Worm (Caenorhabditis elegans) whole organism, late embryonic: Measurements from ENCODE around the gene acp-3.

Experiments used
- ama-1 ChIP-seq: fragments of 150-350 bp; optimal IDR thresholded peaks from 2 replicates; lab custom pipeline; 2014
- ceh-18 ChIP-seq: sonication (generic microtip); optimal IDR thresholded peaks from 2 replicates; lab custom pipeline; 2016; ENCODE audit warnings: missing genetic modification characterization, missing compliant biosample characterization
- ceh-30 ChIP-seq: fragments of 150-350 bp; optimal IDR thresholded peaks from 2 replicates; lab custom pipeline; 2014; ENCODE audit warnings: missing biosample characterization, missing genetic modification characterization
- hlh-15 ChIP-seq: sonication (generic microtip); optimal IDR thresholded peaks from 2 replicates; lab custom pipeline; 2016; ENCODE audit warnings: missing genetic modification characterization, missing compliant biosample characterization
- madf-2 ChIP-seq: sonication (generic microtip); optimal IDR thresholded peaks from 2 replicates; lab custom pipeline; 2017; ENCODE audit warnings: missing genetic modification characterization, missing compliant biosample characterization
- sox-2 ChIP-seq: fragments of 200-800 bp; sonication (Bioruptor generic); IDR thresholded peaks from 2 replicates; pipeline ENCODE4 v1.3.6; 2022; ENCODE audit warnings: missing genetic modification reagents, missing genetic modification characterization, missing compliant biosample characterization
- sox-4 ChIP-seq: sonication (generic microtip); optimal IDR thresholded peaks from 2 replicates; lab custom pipeline; 2017; ENCODE audit warnings: mild to moderate bottlenecking, missing genetic modification characterization, inconsistent platforms, missing compliant biosample characterization
- tbx-2 ChIP-seq: sonication (generic microtip); optimal IDR thresholded peaks from 2 replicates; lab custom pipeline; 2016; ENCODE audit warnings: missing genetic modification characterization, missing compliant biosample characterization
- unc-55 ChIP-seq: sonication (generic microtip); optimal IDR thresholded peaks from 2 replicates; lab custom pipeline; 2017; ENCODE audit warnings: missing biosample characterization, missing genetic modification reagents, missing genetic modification characterization

- TF ChIP-seq unc-55 (GFP tag; lab: Kevin White, UChicago) = no peak
- TF ChIP-seq sox-4 (tag; lab: Kevin White, UChicago) = no peak
- TF ChIP-seq ceh-30 = no peak
- TF ChIP-seq sox-2 (GFP tag; lab: Robert Waterston, UW) = no peak
- no peak for TF ChIP-seq madf-2
- TF ChIP-seq hlh-15 (tag; lab: Kevin White, UChicago) = no peak
- no peak for TF ChIP-seq tbx-2 (tag; lab: Kevin White, UChicago)
- no peak for TF ChIP-seq ceh-18 (tag; lab: Kevin White, UChicago)
- no peak for TF ChIP-seq ama-1 (lab: Kevin White, UChicago)
Observed at ce11 chrII:8437035-8437434, at the start of gene acp-3.
